Worm (Caenorhabditis elegans) whole organism, L4/young adult: ENCODE results near the gene rsa-2.

Source experiments
- W03F9.2 ChIP-seq: fragments of 150-350 bp; optimal IDR thresholded peaks from 2 replicates; lab custom pipeline; 2014; ENCODE audit warnings: missing biosample characterization, missing genetic modification characterization
- dao-5 ChIP-seq: sonication (generic microtip); optimal IDR thresholded peaks from 2 replicates; lab custom pipeline; 2016; ENCODE audit warnings: missing genotype, missing genetic modification characterization, moderate library complexity, missing compliant biosample characterization
- him-1 ChIP-seq: sonication (generic microtip); optimal IDR thresholded peaks from 2 replicates; lab custom pipeline; 2016; ENCODE audit warnings: missing genotype, missing genetic modification reagents, missing genetic modification characterization, missing compliant biosample characterization

- TF ChIP-seq him-1 (tag; lab: Kevin White, UChicago), result no peak
- TF ChIP-seq W03F9.2 (tag; lab: Kevin White, UChicago), result no peak
- TF ChIP-seq dao-5 (tag; lab: Kevin White, UChicago), result no peak
Measured at ce11 chrIII:11050658-11051118, 12.6 kb upstream of the rsa-2 start.
